Worm (Caenorhabditis elegans): ENCODE results near the gene smi-1.
A peak's percentile ranks its signal among the peaks of the same experiment; 100 is the strongest.

smi-1 gene

ce11 chrIII:1859532-1859931 lies 18.6 kb upstream of the smi-1 start, which contains the start of gene ddp-1 (continued):
- no peak for TF ChIP-seq unc-62 (GFP tag; optimal IDR thresholded peaks at IDR 0.05 in 1 of 2)
- TF ChIP-seq unc-62 (tag; optimal IDR thresholded peaks at IDR 0.05): no peak
- peak; percentile 87 for TF ChIP-seq hlh-11 (tag; optimal IDR thresholded peaks at IDR 0.05)
- peak; percentile 76; the same call in 1 of the 2 replicates for TF ChIP-seq dmd-8 (GFP tag; IDR thresholded peaks at IDR 0.05)
- TF ChIP-seq snpc-4 (tag; optimal IDR thresholded peaks at IDR 0.05): no peak
- peak; percentile 82 for TF ChIP-seq lin-15B (tag; optimal IDR thresholded peaks at IDR 0.05)
- peak; percentile 91 for TF ChIP-seq hmg-1.1 (GFP tag; IDR thresholded peaks at IDR 0.05)
- TF ChIP-seq nhr-237 (tag; optimal IDR thresholded peaks at IDR 0.05): no peak
- TF ChIP-seq hlh-30 (tag; optimal IDR thresholded peaks at IDR 0.05; ENCODE audit: insufficient read depth): peak; percentile 79
- TF ChIP-seq vab-7 (GFP tag; IDR thresholded peaks at IDR 0.05): peak; percentile 70
- peak; percentile 73; the same call in 1 of the 2 replicates for TF ChIP-seq php-3 (GFP tag; IDR thresholded peaks at IDR 0.05)
- TF ChIP-seq F37D6.2 (tag; optimal IDR thresholded peaks at IDR 0.05): peak; percentile 91
- TF ChIP-seq snpc-1.2 (GFP tag; IDR thresholded peaks at IDR 0.05): peak; percentile 73; the same call in 1 of the 2 replicates
- peak; percentile 98 for TF ChIP-seq dve-1 (tag; optimal IDR thresholded peaks at IDR 0.05; ENCODE audit: insufficient read depth)
- TF ChIP-seq lir-3 (tag; optimal IDR thresholded peaks at IDR 0.05): peak; percentile 35
- peak; percentile 33 for TF ChIP-seq attf-4 (tag; optimal IDR thresholded peaks at IDR 0.05)
- TF ChIP-seq D1046.2 (GFP tag; IDR thresholded peaks at IDR 0.05): peak; percentile 86
- TF ChIP-seq nhr-48 (tag; optimal IDR thresholded peaks at IDR 0.05): peak; percentile 80
- peak; percentile 91 for TF ChIP-seq spr-1 (tag; optimal IDR thresholded peaks at IDR 0.05)
- peak; percentile 92 for TF ChIP-seq nhr-42 (GFP tag; IDR thresholded peaks at IDR 0.05)
- peak; percentile 92 for TF ChIP-seq F49E8.2 (tag; optimal IDR thresholded peaks at IDR 0.05; ENCODE audit: borderline replicate concordance)
- peak; percentile 93 for TF ChIP-seq saeg-2 (GFP tag; IDR thresholded peaks at IDR 0.05)
- TF ChIP-seq mes-2 (tag; optimal IDR thresholded peaks at IDR 0.05; ENCODE audit: poor library complexity, severe bottlenecking): peak; percentile 95
- TF ChIP-seq gei-8 (GFP tag; optimal IDR thresholded peaks at IDR 0.05): no peak
- peak; percentile 71 for TF ChIP-seq nhr-28 (tag; optimal IDR thresholded peaks at IDR 0.05)
- peak; percentile 75 for TF ChIP-seq ces-1 (GFP tag; optimal IDR thresholded peaks at IDR 0.05)
- TF ChIP-seq ctbp-1 (GFP tag; IDR thresholded peaks at IDR 0.05): peak; percentile 91
- TF ChIP-seq nhr-11 (tag; optimal IDR thresholded peaks at IDR 0.05): peak; percentile 69
- peak; percentile 93 for TF ChIP-seq rbr-2 (tag; optimal IDR thresholded peaks at IDR 0.05)
- peak in 1 of 2 experiments; percentile 1 for TF ChIP-seq ZK546.5 (tag; optimal IDR thresholded peaks at IDR 0.05)
- peak; percentile 100 for TF ChIP-seq dpl-1 (GFP tag; optimal IDR thresholded peaks at IDR 0.05)
- no peak for TF ChIP-seq unc-39 (tag; optimal IDR thresholded peaks at IDR 0.05)
- TF ChIP-seq sdz-12 (GFP tag; optimal IDR thresholded peaks at IDR 0.05): peak; percentile 60
- TF ChIP-seq nhr-10 (tag; optimal IDR thresholded peaks at IDR 0.05): no peak
- no peak for TF ChIP-seq nhr-111 (GFP tag; optimal IDR thresholded peaks at IDR 0.05)
- TF ChIP-seq ama-1 (optimal IDR thresholded peaks at IDR 0.05): peak; percentile 91
- TF ChIP-seq nhr-76 (tag; optimal IDR thresholded peaks at IDR 0.05): peak; percentile 49
- peak; percentile 96 for TF ChIP-seq lin-38 (GFP tag; IDR thresholded peaks at IDR 0.05)
- peak; percentile 94 for TF ChIP-seq spr-3 (GFP tag; optimal IDR thresholded peaks at IDR 0.05)
- TF ChIP-seq ceh-28 (tag; optimal IDR thresholded peaks at IDR 0.05): no peak
- TF ChIP-seq dmd-9 (GFP tag; IDR thresholded peaks at IDR 0.05): peak; percentile 87
- no peak for TF ChIP-seq cey-2 (tag; optimal IDR thresholded peaks at IDR 0.05; ENCODE audit: borderline replicate concordance, insufficient read depth)
- peak; percentile 87 for TF ChIP-seq jun-1 (tag; optimal IDR thresholded peaks at IDR 0.05)
- TF ChIP-seq zip-2 (tag; optimal IDR thresholded peaks at IDR 0.05): peak; percentile 78
- TF ChIP-seq ztf-7 (tag; optimal IDR thresholded peaks at IDR 0.05): peak; percentile 92
- TF ChIP-seq tra-1 (GFP tag; IDR thresholded peaks at IDR 0.05): peak; percentile 63; the same call in 1 of the 2 replicates
- no peak for TF ChIP-seq zip-11 (GFP tag; IDR thresholded peaks at IDR 0.05)
- TF ChIP-seq nhr-25 (tag; optimal IDR thresholded peaks at IDR 0.05; ENCODE audit: borderline replicate concordance, insufficient read depth): peak; percentile 78
- no peak for TF ChIP-seq ceh-82 (tag; optimal IDR thresholded peaks at IDR 0.05)
- peak; percentile 81 for TF ChIP-seq lin-39 (tag; optimal IDR thresholded peaks at IDR 0.05)
- no peak for TF ChIP-seq ZK337.2 (GFP tag; IDR thresholded peaks at IDR 0.05)
- no peak for TF ChIP-seq egl-27 (tag; optimal IDR thresholded peaks at IDR 0.05)

Measured in whole organism, L4 larva.